Fruit fly (Drosophila melanogaster) whole organism, adult: ENCODE results near the gene gammaTub37C.
A peak's percentile ranks its signal among the peaks of the same experiment; 100 is the strongest.

Source experiments
- CG14711 ChIP-seq: fragments of 200-800 bp; sonication (Bioruptor generic); optimal IDR thresholded peaks from 2 replicates; lab custom pipeline; 2018; ENCODE audit warnings: missing biosample characterization, mild to moderate bottlenecking, missing genetic modification characterization, moderate library complexity
- kay ChIP-seq: fragments of 200-800 bp; sonication (Bioruptor generic); peaks from one replicate; lab custom pipeline; 2016; ENCODE audit warnings: missing biosample characterization, missing genetic modification characterization, borderline replicate concordance
- tj ChIP-seq: fragments of 200-800 bp; sonication (Bioruptor generic); optimal IDR thresholded peaks from 3 replicates; lab custom pipeline; 2017; ENCODE audit warnings: missing biosample characterization, mild to moderate bottlenecking, missing genetic modification characterization, moderate library complexity

DNA sequence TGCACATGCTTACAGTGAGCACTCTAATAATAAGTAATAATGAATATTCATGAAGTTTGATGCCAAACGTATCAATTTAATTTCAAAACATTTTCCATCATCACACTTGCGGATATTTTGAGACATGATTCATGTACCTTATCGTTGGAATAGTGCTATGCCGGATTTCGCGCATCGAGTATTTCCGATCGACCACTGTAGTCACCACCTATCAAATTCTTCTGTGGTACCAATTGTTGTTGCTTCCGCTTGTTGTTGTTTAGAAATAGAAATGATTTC lies 44.6 kb downstream of the gammaTub37C start:
- peak; percentile 34 for TF ChIP-seq CG14711 (tag; lab: Kevin White, UChicago)
- TF ChIP-seq kay (GFP tag; lab: Kevin White, UChicago) = no peak
- TF ChIP-seq tj (GFP tag; lab: Kevin White, UChicago) = no peak
